Worm (Caenorhabditis elegans) whole organism, L1 larva: Measurements from ENCODE around the gene sox-2.

ENCODE experiments used
- C34B4.2 ChIP-seq: sonication (generic microtip); optimal IDR thresholded peaks from 2 replicates; lab custom pipeline; 2017; ENCODE audit warnings: mild to moderate bottlenecking, missing genetic modification characterization, missing compliant biosample characterization
- Y116A8C.19 ChIP-seq: sonication (generic microtip); optimal IDR thresholded peaks from 2 replicates; lab custom pipeline; 2016; ENCODE audit warnings: missing compliant biosample characterization, missing genetic modification characterization, borderline replicate concordance
- aha-1 ChIP-seq: fragments of 150-350 bp; optimal IDR thresholded peaks from 2 replicates; lab custom pipeline; 2014; ENCODE audit warnings: missing biosample characterization, missing genetic modification characterization
- blmp-1 ChIP-seq: fragments of 150-350 bp; optimal IDR thresholded peaks from 2 replicates; lab custom pipeline; 2014; ENCODE audit warnings: missing biosample characterization, missing genetic modification characterization
- ceh-82 ChIP-seq, 3 experiments: fragments of 150-350 bp in 1 of 3; sonication (generic microtip) in 2 of 3; optimal IDR thresholded peaks; 2 replicates each; lab custom pipeline; 2014 to 2017; ENCODE audit warnings: missing biosample characterization in 3 of 3, missing genetic modification characterization in 3 of 3
- dsc-1 ChIP-seq: sonication (generic microtip); optimal IDR thresholded peaks from 2 replicates; lab custom pipeline; 2016; ENCODE audit warnings: mild to moderate bottlenecking, missing genetic modification characterization, missing compliant biosample characterization
- lin-15B ChIP-seq: fragments of 150-350 bp; sonication (generic microtip); optimal IDR thresholded peaks from 3 replicates; lab custom pipeline; 2014; ENCODE audit warnings: missing biosample characterization, missing genetic modification characterization
- nhr-237 ChIP-seq: fragments of 150-350 bp; optimal IDR thresholded peaks from 2 replicates; lab custom pipeline; 2014; ENCODE audit warnings: missing biosample characterization, missing genetic modification characterization
- nhr-85 ChIP-seq: sonication (generic microtip); peaks from one replicate; lab custom pipeline; 2016; ENCODE audit warnings: missing genetic modification characterization, inconsistent platforms, missing compliant biosample characterization
- pax-3 ChIP-seq: fragments of 200-800 bp; sonication (Bioruptor generic); optimal IDR thresholded peaks from 2 replicates; lab custom pipeline; 2018; ENCODE audit warnings: mild to moderate bottlenecking, missing genetic modification characterization, moderate library complexity, missing compliant biosample characterization
- tbx-2 ChIP-seq: sonication (generic microtip); optimal IDR thresholded peaks from 2 replicates; lab custom pipeline; 2016; ENCODE audit warnings: missing genetic modification characterization, missing compliant biosample characterization

DNA sequence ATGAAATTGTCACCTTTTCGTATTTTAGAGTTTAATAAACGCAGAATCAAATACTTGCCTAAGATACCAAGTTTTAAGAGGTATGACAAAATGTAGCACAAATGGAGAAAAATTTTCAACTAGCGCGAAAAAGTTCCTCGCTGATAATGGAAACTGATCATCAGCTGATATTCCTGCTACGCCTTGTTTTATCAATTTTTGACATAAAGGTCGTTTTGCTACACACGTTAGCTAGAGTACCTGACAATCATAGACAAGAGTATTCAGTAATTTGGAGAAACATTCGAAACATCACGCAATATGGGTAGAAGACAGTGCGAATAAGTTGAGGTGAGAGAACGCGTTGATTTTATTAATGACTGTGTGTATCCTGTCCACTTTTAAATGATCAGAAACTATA lies 17.8 kb downstream of the sox-2 start:
- TF ChIP-seq dsc-1 (tag; lab: Kevin White, UChicago) (no peak), nhr-85 (tag; lab: Kevin White, UChicago) (no peak), ceh-82 (tag; optimal IDR thresholded peaks at IDR 0.05; lab: Kevin White, UChicago) (no peak), blmp-1 (tag; lab: Kevin White, UChicago) (no peak), lin-15B (tag; lab: Kevin White, UChicago) (no peak), aha-1 (tag; lab: Kevin White, UChicago) (no peak), pax-3 (tag; lab: Kevin White, UChicago) (no peak), tbx-2 (no peak), nhr-237 (no peak), C34B4.2 (tag; lab: Kevin White, UChicago) (no peak), Y116A8C.19 (tag; lab: Kevin White, UChicago) (no peak)
